Worm (Caenorhabditis elegans) whole organism, early embryonic: ENCODE results near the gene eri-5.

Experiments used
- ama-1 ChIP-seq: fragments of 150-350 bp; optimal IDR thresholded peaks from 2 replicates; lab custom pipeline; 2014
- ceh-13 ChIP-seq: fragments of 200-800 bp; sonication (Bioruptor generic); optimal IDR thresholded peaks from 2 replicates; lab custom pipeline; 2018; ENCODE audit warnings: mild to moderate bottlenecking, missing genetic modification characterization, missing compliant biosample characterization
- flt-1 ChIP-seq: fragments of 200-800 bp; sonication (Bioruptor generic); IDR thresholded peaks from 2 replicates; pipeline ENCODE4 v1.3.6; 2022; ENCODE audit warnings: missing genetic modification characterization, missing compliant biosample characterization
- scrt-1 ChIP-seq: fragments of 200-800 bp; sonication (Bioruptor generic); IDR thresholded peaks from 2 replicates; pipeline ENCODE4 v1.3.6; 2022; ENCODE audit warnings: missing genetic modification characterization, missing compliant biosample characterization

DNA sequence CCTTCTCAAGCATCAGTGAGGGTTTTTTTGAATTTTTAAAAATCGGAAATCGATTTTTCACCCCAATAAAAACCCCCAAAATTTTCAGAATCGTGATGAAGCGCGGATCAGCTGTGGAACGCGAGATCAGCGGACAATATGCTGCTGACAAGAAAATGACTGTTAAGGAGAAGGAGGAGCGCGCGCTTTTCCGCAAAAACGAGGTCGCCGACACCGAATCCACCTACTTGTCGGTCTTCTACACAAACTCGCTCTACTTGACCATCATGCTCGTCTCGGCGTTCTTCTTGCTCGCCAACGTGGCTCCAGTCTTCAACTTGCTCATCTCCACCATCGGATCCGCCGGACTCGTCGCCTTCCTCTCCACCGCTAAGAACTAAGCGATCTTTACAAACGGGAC lies 876 bp upstream of the eri-5 start:
- TF ChIP-seq scrt-1 (GFP tag; lab: Robert Waterston, UW), result no peak
- no peak for TF ChIP-seq ama-1
- no peak for TF ChIP-seq ceh-13
- TF ChIP-seq flt-1 (GFP tag; lab: Robert Waterston, UW), result no peak
